Fruit fly (Drosophila melanogaster) whole organism, embryonic: ENCODE measurements around the gene Sem1.
A peak's percentile ranks its signal among the peaks of the same experiment; 100 is the strongest.

Source experiments
- Blimp-1 ChIP-seq: fragments of 200-800 bp; sonication (Bioruptor generic); optimal IDR thresholded peaks from 3 replicates; lab custom pipeline; 2018; ENCODE audit warnings: missing biosample characterization, missing genetic modification characterization, mild to moderate bottlenecking, moderate library complexity, missing genetic modification reagents
- CG10209 ChIP-seq: fragments of 200-800 bp; sonication (Bioruptor generic); optimal IDR thresholded peaks from 3 replicates; lab custom pipeline; 2017; ENCODE audit warnings: missing biosample characterization, mild to moderate bottlenecking, missing genetic modification characterization, missing genetic modification reagents
- CG10366 ChIP-seq: fragments of 200-800 bp; sonication (Bioruptor generic); IDR thresholded peaks from 2 replicates; pipeline ENCODE4 v1.3.6; 2022; ENCODE audit warnings: missing biosample characterization, missing genetic modification characterization
- CG10654 ChIP-seq: fragments of 200-800 bp; sonication (Bioruptor generic); optimal IDR thresholded peaks from 2 replicates; lab custom pipeline; 2016; ENCODE audit warnings: missing biosample characterization, missing genetic modification characterization
- CG13775 ChIP-seq: fragments of 200-800 bp; sonication (Bioruptor generic); optimal IDR thresholded peaks from 3 replicates; lab custom pipeline; 2017; ENCODE audit warnings: missing biosample characterization, mild to moderate bottlenecking, missing genetic modification characterization
- CG14050 ChIP-seq: fragments of 200-800 bp; sonication (Bioruptor generic); IDR thresholded peaks from 3 replicates; pipeline ENCODE4 v1.3.6; 2022; ENCODE audit warnings: missing biosample characterization, missing genetic modification characterization
- CG14860 ChIP-seq: fragments of 200-800 bp; sonication (Bioruptor generic); IDR thresholded peaks from 3 replicates; pipeline ENCODE4 v1.3.6; 2022; ENCODE audit warnings: missing biosample characterization, missing genetic modification characterization; ENCODE audit not compliant: partially characterized antibody
- CG1647 ChIP-seq: fragments of 200-800 bp; sonication (Bioruptor generic); optimal IDR thresholded peaks from 3 replicates; lab custom pipeline; 2016; ENCODE audit warnings: missing biosample characterization, missing genetic modification characterization
- CG17186 ChIP-seq: fragments of 200-800 bp; sonication (Bioruptor generic); optimal IDR thresholded peaks from 3 replicates; lab custom pipeline; 2017; ENCODE audit warnings: missing biosample characterization, missing genetic modification reagents, missing genetic modification characterization
- CG2202 ChIP-seq: fragments of 200-800 bp; sonication (Bioruptor generic); optimal IDR thresholded peaks from 2 replicates; lab custom pipeline; 2018; ENCODE audit warnings: missing biosample characterization, mild to moderate bottlenecking, missing genetic modification characterization
- CG31441 ChIP-seq: fragments of 200-800 bp; sonication (Bioruptor generic); IDR thresholded peaks from 2 replicates; pipeline ENCODE4 v1.3.6; 2022; ENCODE audit warnings: missing biosample characterization, missing genetic modification characterization
- CG32532 ChIP-seq: fragments of 200-800 bp; sonication (Bioruptor generic); IDR thresholded peaks from 2 replicates; pipeline ENCODE4 v1.3.6; 2022; ENCODE audit warnings: missing biosample characterization, missing genetic modification characterization
- CG3838 ChIP-seq: fragments of 200-800 bp; sonication (Bioruptor generic); optimal IDR thresholded peaks from 3 replicates; lab custom pipeline; 2016; ENCODE audit warnings: missing biosample characterization, missing genetic modification characterization
- CG42726 ChIP-seq: fragments of 200-800 bp; sonication (Bioruptor generic); IDR thresholded peaks from 2 replicates; pipeline ENCODE4 v1.3.6; 2022; ENCODE audit warnings: missing biosample characterization, missing genetic modification characterization; ENCODE audit not compliant: partially characterized antibody
- CG7928 ChIP-seq: fragments of 200-800 bp; sonication (Bioruptor generic); optimal IDR thresholded peaks from 2 replicates; lab custom pipeline; 2017; ENCODE audit warnings: missing biosample characterization, mild to moderate bottlenecking, missing genetic modification characterization
- CG7963 ChIP-seq: fragments of 200-800 bp; sonication (Bioruptor generic); IDR thresholded peaks from 3 replicates; pipeline ENCODE4 v1.3.6; 2022; ENCODE audit warnings: missing biosample characterization, missing genetic modification characterization; ENCODE audit not compliant: partially characterized antibody
- CG8281 ChIP-seq: fragments of 200-800 bp; sonication (Bioruptor generic); optimal IDR thresholded peaks from 2 replicates; lab custom pipeline; 2018; ENCODE audit warnings: missing biosample characterization, mild to moderate bottlenecking, missing genetic modification characterization, moderate library complexity
- CG9437 ChIP-seq: fragments of 200-800 bp; sonication (Bioruptor generic); optimal IDR thresholded peaks from 2 replicates; lab custom pipeline; 2018; ENCODE audit warnings: missing biosample characterization, mild to moderate bottlenecking, missing genetic modification characterization
- CG9817 ChIP-seq: fragments of 200-800 bp; sonication (Bioruptor generic); optimal IDR thresholded peaks from 2 replicates; lab custom pipeline; 2018; ENCODE audit warnings: missing biosample characterization, mild to moderate bottlenecking, missing genetic modification characterization, moderate library complexity
- CrebB ChIP-seq: fragments of 200-800 bp; sonication (Bioruptor generic); optimal IDR thresholded peaks from 3 replicates; lab custom pipeline; 2018; ENCODE audit warnings: missing biosample characterization, mild to moderate bottlenecking, missing genetic modification characterization
- Deaf1 ChIP-seq: fragments of 200-800 bp; optimal IDR thresholded peaks from 3 replicates; lab custom pipeline; 2019; ENCODE audit warnings: missing biosample characterization, mild to moderate bottlenecking, missing genetic modification characterization, moderate library complexity
- Dref ChIP-seq: fragments of 200-800 bp; sonication (Bioruptor generic); IDR thresholded peaks from 2 replicates; pipeline ENCODE4 v1.3.6; 2022; ENCODE audit warnings: missing biosample characterization, missing genetic modification characterization
- Eip74EF ChIP-seq, 2 experiments: fragments of 200-800 bp in 1 of 2; fragments of >200 bp in 1 of 2; sonication (Bioruptor generic) in 1 of 2; optimal IDR thresholded peaks; 2 replicates each; lab custom pipeline; 2017 to 2019; ENCODE audit warnings: missing biosample characterization in 2 of 2, missing genetic modification characterization in 2 of 2, mild to moderate bottlenecking in 1 of 2, moderate library complexity in 1 of 2
- Ets97D ChIP-seq: fragments of 200-800 bp; sonication (Bioruptor generic); optimal IDR thresholded peaks from 3 replicates; lab custom pipeline; 2016; ENCODE audit warnings: missing biosample characterization, missing genetic modification characterization
- HmgD ChIP-seq: fragments of 200-800 bp; sonication (Bioruptor generic); optimal IDR thresholded peaks from 3 replicates; lab custom pipeline; 2016; ENCODE audit warnings: missing biosample characterization, missing genetic modification characterization
- Hmx ChIP-seq: fragments of 200-800 bp; sonication (Bioruptor generic); optimal IDR thresholded peaks from 2 replicates; lab custom pipeline; 2016; ENCODE audit warnings: missing biosample characterization, missing genetic modification characterization
- Hr78 ChIP-seq, 2 experiments: fragments of 200-800 bp in 1 of 2; fragments of >200 bp in 1 of 2; sonication (Bioruptor generic) in 1 of 2; optimal IDR thresholded peaks; 2 replicates each; lab custom pipeline; 2017 to 2019; ENCODE audit warnings: missing biosample characterization in 2 of 2, missing genetic modification characterization in 2 of 2, mild to moderate bottlenecking in 1 of 2, moderate library complexity in 1 of 2
- MBD-R2 ChIP-seq: fragments of 200-800 bp; sonication (Bioruptor generic); IDR thresholded peaks from 2 replicates; pipeline ENCODE4 v1.3.6; 2022; ENCODE audit warnings: missing biosample characterization, missing genetic modification characterization
- Opbp ChIP-seq: fragments of 200-800 bp; sonication (Bioruptor generic); IDR thresholded peaks from 3 replicates; pipeline ENCODE4 v1.3.6; 2022; ENCODE audit warnings: missing biosample characterization, missing genetic modification characterization; ENCODE audit not compliant: partially characterized antibody
- Poxn ChIP-seq: fragments of 200-800 bp; sonication (Bioruptor generic); IDR thresholded peaks from 2 replicates; pipeline ENCODE4 v1.3.6; 2022; ENCODE audit warnings: missing biosample characterization, missing genetic modification characterization
- Sin3A ChIP-seq: fragments of >200 bp; optimal IDR thresholded peaks from 2 replicates; lab custom pipeline; 2018
- TFAM ChIP-seq: fragments of 200-800 bp; sonication (Bioruptor generic); optimal IDR thresholded peaks from 2 replicates; lab custom pipeline; 2017; ENCODE audit warnings: missing biosample characterization, missing genetic modification characterization, inconsistent platforms
- Xrp1 ChIP-seq: fragments of 200-800 bp; sonication (Bioruptor generic); IDR thresholded peaks from 2 replicates; pipeline ENCODE4 v1.3.6; 2022; ENCODE audit warnings: missing biosample characterization, missing genetic modification characterization
- YL-1 ChIP-seq: fragments of 200-800 bp; sonication (Bioruptor generic); optimal IDR thresholded peaks from 3 replicates; lab custom pipeline; 2017; ENCODE audit warnings: missing biosample characterization, mild to moderate bottlenecking, missing genetic modification characterization
- br ChIP-seq: fragments of >200 bp; optimal IDR thresholded peaks from 2 replicates; lab custom pipeline; 2017
- chif ChIP-seq, 2 experiments: fragments of 200-800 bp; sonication (Bioruptor generic); optimal IDR thresholded peaks; 3 replicates each; lab custom pipeline; 2016; ENCODE audit warnings: missing biosample characterization in 2 of 2, missing genetic modification characterization in 2 of 2
- ewg ChIP-seq: fragments of 200-800 bp; sonication (Bioruptor generic); optimal IDR thresholded peaks from 3 replicates; lab custom pipeline; 2017; ENCODE audit warnings: mild to moderate bottlenecking, missing biosample characterization, missing genetic modification reagents, missing genetic modification characterization
- fd3F ChIP-seq: fragments of 200-800 bp; sonication (Bioruptor generic); optimal IDR thresholded peaks from 2 replicates; lab custom pipeline; 2018; ENCODE audit warnings: missing biosample characterization, mild to moderate bottlenecking, missing genetic modification characterization, moderate library complexity
- lab ChIP-seq: fragments of 200-800 bp; sonication (Bioruptor generic); optimal IDR thresholded peaks from 3 replicates; lab custom pipeline; 2017; ENCODE audit warnings: missing biosample characterization, missing genetic modification characterization, mild to moderate bottlenecking, moderate library complexity, missing genetic modification reagents
- mam ChIP-seq: fragments of 200-800 bp; sonication (Bioruptor generic); optimal IDR thresholded peaks from 3 replicates; lab custom pipeline; 2016; ENCODE audit warnings: missing biosample characterization, missing genetic modification characterization
- nerfin-1 ChIP-seq: fragments of 200-800 bp; sonication (Bioruptor generic); optimal IDR thresholded peaks from 3 replicates; lab custom pipeline; 2019; ENCODE audit warnings: missing biosample characterization, mild to moderate bottlenecking, missing genetic modification characterization, moderate library complexity
- otp ChIP-seq: fragments of 200-800 bp; sonication (Bioruptor generic); IDR thresholded peaks from 3 replicates; pipeline ENCODE4, ENCODE4 v1.3.6; 2022; ENCODE audit warnings: missing biosample characterization, missing genetic modification characterization
- rib ChIP-seq: fragments of 200-800 bp; sonication (Bioruptor generic); IDR thresholded peaks from 2 replicates; pipeline ENCODE4 v1.3.6; 2022; ENCODE audit warnings: missing biosample characterization, missing genetic modification characterization
- sc ChIP-seq, 3 experiments: fragments of >200 bp in 2 of 3; fragments of 200-800 bp in 1 of 3; sonication (Bioruptor generic) in 1 of 3; optimal IDR thresholded peaks; 2 replicates in 2 of 3; 3 replicates in 1 of 3; lab custom pipeline; 2017; ENCODE audit warnings: mild to moderate bottlenecking in 1 of 3, missing biosample characterization in 1 of 3, missing genetic modification characterization in 1 of 3, missing genetic modification reagents in 1 of 3
- sens-2 ChIP-seq: fragments of 200-800 bp; sonication (Bioruptor generic); IDR thresholded peaks from 2 replicates; pipeline ENCODE4 v1.3.6; 2022; ENCODE audit warnings: missing biosample characterization, missing genetic modification characterization
- shn ChIP-seq: fragments of 200-800 bp; sonication (Bioruptor generic); optimal IDR thresholded peaks from 3 replicates; lab custom pipeline; 2016; ENCODE audit warnings: missing biosample characterization, missing genetic modification characterization
- tna ChIP-seq: fragments of 200-800 bp; sonication (Bioruptor generic); IDR thresholded peaks from 2 replicates; pipeline ENCODE4 v1.3.6; 2022; ENCODE audit warnings: missing biosample characterization, missing genetic modification characterization; ENCODE audit not compliant: partially characterized antibody
- zen ChIP-seq: fragments of 200-800 bp; sonication (Bioruptor generic); optimal IDR thresholded peaks from 3 replicates; lab custom pipeline; 2018; ENCODE audit warnings: missing biosample characterization, mild to moderate bottlenecking, missing genetic modification characterization, moderate library complexity

Sem1 gene

DNA sequence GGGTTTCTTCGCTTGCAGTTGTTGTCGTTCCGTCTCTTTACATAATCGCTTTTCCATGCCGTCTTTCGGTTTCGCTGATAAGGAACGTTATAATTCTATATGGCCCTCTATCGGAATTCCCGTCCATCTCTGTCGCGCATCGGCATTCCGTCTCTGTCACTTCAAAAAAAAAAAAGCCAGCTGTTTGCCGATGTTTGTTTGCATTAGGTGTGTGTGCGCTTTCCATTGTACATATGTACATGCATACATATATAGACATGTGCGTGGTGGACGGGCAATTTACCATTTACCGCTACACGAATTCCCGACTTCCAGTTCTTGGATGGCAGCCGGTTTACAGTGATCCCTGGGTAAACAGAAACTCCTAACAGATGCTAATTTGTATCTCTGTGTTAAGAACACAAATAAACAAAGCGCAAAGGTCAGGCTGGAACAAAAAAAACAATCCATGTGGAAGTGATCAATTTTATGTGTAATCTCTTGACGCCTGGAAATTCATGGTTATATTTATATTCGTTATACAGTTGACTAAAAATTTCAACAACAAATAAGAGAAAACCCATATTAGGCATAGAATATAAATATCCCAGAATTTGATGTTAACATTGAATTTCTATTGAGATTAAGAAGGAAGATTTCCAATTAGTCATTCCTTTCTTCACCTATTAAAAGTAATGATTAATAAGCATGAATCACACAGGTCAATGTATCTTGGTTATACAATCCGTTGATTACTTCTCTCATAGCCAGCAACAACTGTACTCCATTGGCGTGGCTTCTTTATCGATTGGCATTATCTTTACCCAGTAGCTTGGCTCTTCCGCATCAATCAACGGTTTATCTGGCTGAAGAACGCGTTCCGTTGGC is 20.5 kb upstream of the Sem1 start (continued):
- TF ChIP-seq Eip74EF (GFP tag; optimal IDR thresholded peaks at IDR 0.05; lab: Kevin White, UChicago), result no peak
- no peak for TF ChIP-seq Poxn
- peak; percentile 41 for TF ChIP-seq nerfin-1 (tag; lab: Kevin White, UChicago)
- no peak for TF ChIP-seq HmgD
- TF ChIP-seq CG1647 (GFP tag; lab: Kevin White, UChicago), result no peak
- TF ChIP-seq zen (tag; lab: Kevin White, UChicago), result no peak
- TF ChIP-seq CrebB (tag; lab: Kevin White, UChicago), result peak; percentile 28
- TF ChIP-seq tna (GFP tag; lab: Robert Waterston, UW), result no peak
- TF ChIP-seq CG2202 (tag; lab: Kevin White, UChicago), result peak; percentile 69
- TF ChIP-seq br, result no peak
- TF ChIP-seq YL-1, result peak; percentile 31
- no peak for TF ChIP-seq CG8281 (tag; lab: Kevin White, UChicago)
- TF ChIP-seq sc (optimal IDR thresholded peaks at IDR 0.05; lab: Kevin White, UChicago), result no peak
- peak; percentile 37 for TF ChIP-seq sc (GFP tag; optimal IDR thresholded peaks at IDR 0.05; lab: Kevin White, UChicago)
- no peak for TF ChIP-seq CG17186 (GFP tag; lab: Kevin White, UChicago)
- TF ChIP-seq sens-2 (GFP tag; lab: Robert Waterston, UW), result no peak
- no peak for TF ChIP-seq CG7963 (GFP tag; lab: Robert Waterston, UW)
- no peak for TF ChIP-seq lab (GFP tag; lab: Kevin White, UChicago)
- TF ChIP-seq CG31441 (GFP tag; lab: Robert Waterston, UW), result 0 out of 2 replicates have a peak, but pooled peaks have one; percentile 17
- peak; percentile 63 for TF ChIP-seq Xrp1 (GFP tag; lab: Robert Waterston, UW)
- TF ChIP-seq CG7928 (GFP tag; lab: Kevin White, UChicago), result no peak
- no peak for TF ChIP-seq CG10366 (GFP tag; lab: Robert Waterston, UW)
- TF ChIP-seq CG9437, result no peak
- no peak for TF ChIP-seq Dref (GFP tag; lab: Robert Waterston, UW)
- no peak for TF ChIP-seq CG14050 (GFP tag; lab: Robert Waterston, UW)
- peak; percentile 18; the same call in 1 of the 2 replicates for TF ChIP-seq rib
- no peak for TF ChIP-seq Ets97D
- no peak for TF ChIP-seq CG9817 (tag; lab: Kevin White, UChicago)
- peak; percentile 23 for TF ChIP-seq ewg (GFP tag; lab: Kevin White, UChicago)
- no peak for TF ChIP-seq fd3F
- peak in 1 of 2 experiments; percentile 72 for TF ChIP-seq Hr78 (GFP tag; optimal IDR thresholded peaks at IDR 0.05; lab: Kevin White, UChicago)
- no peak for TF ChIP-seq CG42726 (GFP tag; lab: Robert Waterston, UW)
- TF ChIP-seq otp (GFP tag; lab: Robert Waterston, UW), result peak; percentile 73
- TF ChIP-seq Blimp-1, result peak; percentile 17
- TF ChIP-seq chif (GFP tag; optimal IDR thresholded peaks at IDR 0.05; lab: Kevin White, UChicago), result peak in 1 of 2 experiments; percentile 16
- TF ChIP-seq Deaf1 (tag; lab: Kevin White, UChicago), result no peak
- no peak for TF ChIP-seq CG14860 (GFP tag; lab: Robert Waterston, UW)
- no peak for TF ChIP-seq mam
- no peak for TF ChIP-seq shn (GFP tag; lab: Kevin White, UChicago)
- TF ChIP-seq Sin3A (lab: Kevin White, UChicago), result no peak
- TF ChIP-seq CG13775 (GFP tag; lab: Kevin White, UChicago), result peak; percentile 6
- no peak for TF ChIP-seq CG32532
- TF ChIP-seq TFAM, result no peak
- TF ChIP-seq MBD-R2 (GFP tag; lab: Robert Waterston, UW), result 0 out of 2 replicates have a peak, but pooled peaks have one; percentile 6
- TF ChIP-seq CG10209 (GFP tag; lab: Kevin White, UChicago), result peak; percentile 52
- peak; percentile 76 for TF ChIP-seq CG3838
- TF ChIP-seq Opbp (GFP tag; lab: Robert Waterston, UW), result no peak
- TF ChIP-seq CG10654 (GFP tag; lab: Kevin White, UChicago), result no peak
- no peak for TF ChIP-seq Hmx (GFP tag; lab: Kevin White, UChicago)
